Worm (Caenorhabditis elegans): Measurements from ENCODE around the gene ZK546.4.
A peak's percentile ranks its signal among the peaks of the same experiment; 100 is the strongest.

ZK546.4 gene

ce11 chrII:4937743-4938142 lies at the start of gene ZK546.4:
Gene ZK546.4, plus strand, starts transcription at chrII:4938043.
- no peak for TF ChIP-seq ceh-45 (GFP tag; IDR thresholded peaks at IDR 0.05)
- no peak for TF ChIP-seq syd-9 (tag; optimal IDR thresholded peaks at IDR 0.05)
- TF ChIP-seq unc-55 (GFP tag; optimal IDR thresholded peaks at IDR 0.05), result no peak
- no peak for TF ChIP-seq dve-1 (tag; optimal IDR thresholded peaks at IDR 0.05)
- no peak for TF ChIP-seq pax-1 (tag; optimal IDR thresholded peaks at IDR 0.05)
- TF ChIP-seq pha-4 (tag; optimal IDR thresholded peaks at IDR 0.05), result no peak
- no peak for TF ChIP-seq C08G9.2 (tag; optimal IDR thresholded peaks at IDR 0.05)
- no peak for TF ChIP-seq ceh-6 (GFP tag; optimal IDR thresholded peaks at IDR 0.05)
- no peak for TF ChIP-seq odd-2 (tag; optimal IDR thresholded peaks at IDR 0.05)
- no peak for TF ChIP-seq madf-2 (tag; optimal IDR thresholded peaks at IDR 0.05)
- TF ChIP-seq hlh-15 (tag; optimal IDR thresholded peaks at IDR 0.05), result no peak
- TF ChIP-seq ref-2 (tag; optimal IDR thresholded peaks at IDR 0.05), result no peak
- TF ChIP-seq che-1 (tag; optimal IDR thresholded peaks at IDR 0.05), result no peak
- TF ChIP-seq npax-4 (tag; optimal IDR thresholded peaks at IDR 0.05), result no peak
- TF ChIP-seq nhr-232 (tag; optimal IDR thresholded peaks at IDR 0.05), result no peak
- no peak for TF ChIP-seq pros-1 (tag; optimal IDR thresholded peaks at IDR 0.05)
- no peak for TF ChIP-seq ceh-34 (tag; optimal IDR thresholded peaks at IDR 0.05)
- TF ChIP-seq pat-9 (tag; optimal IDR thresholded peaks at IDR 0.05), result no peak

- TF ChIP-seq elt-2 (tag; optimal IDR thresholded peaks at IDR 0.05) (peak; percentile 45), ceh-18 (tag; optimal IDR thresholded peaks at IDR 0.05) (peak; percentile 50), fkh-10 (GFP tag; optimal IDR thresholded peaks at IDR 0.05) (no peak)
Observed at ce11 chrII:4888527-4889487, 49.0 kb upstream of the ZK546.4 start, which contains the start of gene pgm-1. Gene pgm-1, plus strand, starts transcription at chrII:4889437.

ce11 chrII:4891012-4891775 lies 46.6 kb upstream of the ZK546.4 start, which contains the start of gene gst-9:
Gene gst-9, plus strand, starts transcription at chrII:4891585.
- TF ChIP-seq K09A11.1 (tag; optimal IDR thresholded peaks at IDR 0.05; ENCODE audit: insufficient read depth) (no peak), unc-42 (tag; optimal IDR thresholded peaks at IDR 0.05) (no peak), ttx-3 (tag; optimal IDR thresholded peaks at IDR 0.05) (no peak), unc-55 (GFP tag; optimal IDR thresholded peaks at IDR 0.05) (no peak), fkh-6 (tag; optimal IDR thresholded peaks at IDR 0.05) (no peak), pax-1 (tag; optimal IDR thresholded peaks at IDR 0.05) (no peak), rnt-1 (tag; optimal IDR thresholded peaks at IDR 0.05) (no peak), dmd-4 (tag; optimal IDR thresholded peaks at IDR 0.05; ENCODE audit: borderline replicate concordance) (no peak), nhr-11 (tag; optimal IDR thresholded peaks at IDR 0.05) (no peak), fkh-10 (GFP tag; optimal IDR thresholded peaks at IDR 0.05) (no peak), hlh-8 (tag; optimal IDR thresholded peaks at IDR 0.05) (no peak), ceh-18 (tag; optimal IDR thresholded peaks at IDR 0.05) (no peak), dve-1 (tag; optimal IDR thresholded peaks at IDR 0.05) (no peak), pha-2 (tag; optimal IDR thresholded peaks at IDR 0.05) (no peak), mec-3 (tag; optimal IDR thresholded peaks at IDR 0.05; ENCODE audit: borderline replicate concordance) (no peak)

- TF ChIP-seq unc-3 (GFP tag; conservative IDR thresholded peaks at IDR 0.05), result no peak
- TF ChIP-seq unc-3 (tag; optimal IDR thresholded peaks at IDR 0.05), result no peak
- no peak for TF ChIP-seq syd-9 (tag; optimal IDR thresholded peaks at IDR 0.05)
- TF ChIP-seq hlh-15 (tag; optimal IDR thresholded peaks at IDR 0.05), result no peak
- TF ChIP-seq sox-4 (tag; optimal IDR thresholded peaks at IDR 0.05), result no peak
- no peak for TF ChIP-seq pha-2 (tag; optimal IDR thresholded peaks at IDR 0.05)
- no peak for TF ChIP-seq tbx-2 (tag; optimal IDR thresholded peaks at IDR 0.05)
- no peak for TF ChIP-seq odd-2 (tag; optimal IDR thresholded peaks at IDR 0.05)
- no peak for TF ChIP-seq hlh-30 (tag; optimal IDR thresholded peaks at IDR 0.05; ENCODE audit: insufficient read depth)
- TF ChIP-seq rnt-1 (tag; optimal IDR thresholded peaks at IDR 0.05), result no peak
- TF ChIP-seq ceh-19 (GFP tag; optimal IDR thresholded peaks at IDR 0.05), result no peak
- TF ChIP-seq pat-9 (tag; optimal IDR thresholded peaks at IDR 0.05), result no peak
- no peak for TF ChIP-seq mec-3 (tag; optimal IDR thresholded peaks at IDR 0.05; ENCODE audit: borderline replicate concordance)
- no peak for TF ChIP-seq ceh-2 (tag; optimal IDR thresholded peaks at IDR 0.05)
- TF ChIP-seq hlh-8 (tag; optimal IDR thresholded peaks at IDR 0.05), result no peak
- no peak for TF ChIP-seq ttx-3 (tag; optimal IDR thresholded peaks at IDR 0.05)
Observed at ce11 chrII:4892594-4892993, 45.2 kb upstream of the ZK546.4 start, which contains the start of gene msp-33. Gene msp-33, minus strand, starts transcription at chrII:4892694.
